Worm (Caenorhabditis elegans) whole organism, mixed stage, embryonic: ENCODE measurements around the gene rgs-11.

Experiments
- hlh-1 ChIP-seq: fragments of 150-350 bp; optimal IDR thresholded peaks from 2 replicates; lab custom pipeline; 2014; ENCODE audit warnings: missing biosample characterization, missing genetic modification reagents, missing genetic modification characterization
- nhr-237 ChIP-seq: fragments of 150-350 bp; optimal IDR thresholded peaks from 2 replicates; lab custom pipeline; 2014; ENCODE audit warnings: missing biosample characterization, missing genetic modification characterization
- pha-4 ChIP-seq: fragments of 150-350 bp; optimal IDR thresholded peaks from 2 replicates; lab custom pipeline; 2018; ENCODE audit warnings: missing biosample characterization, missing genetic modification reagents, missing genetic modification characterization
- unc-62 ChIP-seq: fragments of 150-350 bp; optimal IDR thresholded peaks from 2 replicates; lab custom pipeline; 2014; ENCODE audit warnings: missing biosample characterization, missing genetic modification reagents, missing genetic modification characterization
- ztf-11 ChIP-seq: fragments of 150-350 bp; optimal IDR thresholded peaks from 2 replicates; lab custom pipeline; 2014; ENCODE audit warnings: missing biosample characterization, missing genetic modification characterization

DNA sequence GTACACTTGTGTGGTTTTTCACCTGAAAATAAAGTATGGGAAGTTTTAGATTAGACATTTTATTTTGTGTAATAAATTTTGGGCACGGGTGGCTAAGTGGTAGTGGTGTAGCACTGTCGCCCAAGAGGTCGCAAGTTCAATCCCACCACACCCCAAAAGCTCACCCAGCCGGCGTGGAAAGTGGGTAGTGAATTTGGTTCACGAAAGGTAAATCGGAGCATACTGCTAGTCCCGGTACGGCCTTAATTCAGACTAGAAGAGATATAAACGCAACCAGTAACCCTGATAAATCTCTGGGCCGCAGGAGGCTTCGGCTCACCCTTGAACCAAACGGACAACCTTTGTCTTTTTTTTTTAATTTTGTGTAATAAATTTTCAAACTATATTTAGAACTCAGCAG lies 12.6 kb upstream of the rgs-11 start:
- TF ChIP-seq pha-4 (no peak), nhr-237 (no peak), unc-62 (GFP tag; lab: Kevin White, UChicago) (no peak), hlh-1 (tag; lab: Kevin White, UChicago) (no peak), ztf-11 (no peak)
